Fruit fly (Drosophila melanogaster): ENCODE data around the gene CG45122.

Gene CG45122

dm6 chr3R:12997550-12998233 lies 46.3 kb upstream of the CG45122 start, which contains the start of the genes CG17327, CG44194 and CG7518 (continued):
- no peak for TF ChIP-seq H2.0 (GFP tag; IDR thresholded peaks at IDR 0.05)
- TF ChIP-seq CG3838 (GFP tag; optimal IDR thresholded peaks at IDR 0.05) = no peak
- no peak for TF ChIP-seq Dip2 (GFP tag; IDR thresholded peaks at IDR 0.05)
- TF ChIP-seq CG9817 (tag; optimal IDR thresholded peaks at IDR 0.05) = no peak
- TF ChIP-seq Med (GFP tag) = peak; percentile 65
- TF ChIP-seq dati (GFP tag; IDR thresholded peaks at IDR 0.05) = no peak
- no peak for TF ChIP-seq pan (optimal IDR thresholded peaks at IDR 0.05)
- TF ChIP-seq pan (GFP tag; optimal IDR thresholded peaks at IDR 0.05 in 1 of 2, IDR thresholded peaks at IDR 0.05 in 1 of 2) = no peak
- TF ChIP-seq bab2 (GFP tag; optimal IDR thresholded peaks at IDR 0.05) = peak; percentile 39
- no peak for TF ChIP-seq Dbx (GFP tag; IDR thresholded peaks at IDR 0.05)
- TF ChIP-seq cg (GFP tag; optimal IDR thresholded peaks at IDR 0.05) = no peak
- TF ChIP-seq tap (tag; optimal IDR thresholded peaks at IDR 0.05) = no peak
- peak; percentile 80 for TF ChIP-seq CG14710 (tag; optimal IDR thresholded peaks at IDR 0.05)
- no peak for TF ChIP-seq run (tag; optimal IDR thresholded peaks at IDR 0.05)
- no peak for TF ChIP-seq kni (GFP tag; optimal IDR thresholded peaks at IDR 0.05)
- no peak for TF ChIP-seq fd102C (GFP tag; optimal IDR thresholded peaks at IDR 0.05)
- no peak for TF ChIP-seq fd3F (GFP tag; optimal IDR thresholded peaks at IDR 0.05)
- no peak for TF ChIP-seq CG2129 (GFP tag; IDR thresholded peaks at IDR 0.05; ENCODE audit: partially characterized antibody)
- peak; percentile 18 for TF ChIP-seq tin (GFP tag; optimal IDR thresholded peaks at IDR 0.05)
- no peak for TF ChIP-seq kay (GFP tag; optimal IDR thresholded peaks at IDR 0.05)
- TF ChIP-seq CG4820 (GFP tag; optimal IDR thresholded peaks at IDR 0.05) = no peak
- TF ChIP-seq cwo (GFP tag; optimal IDR thresholded peaks at IDR 0.05) = no peak
- no peak for TF ChIP-seq ap (GFP tag; IDR thresholded peaks at IDR 0.05)
- TF ChIP-seq CG4707 (GFP tag; optimal IDR thresholded peaks at IDR 0.05) = no peak
- TF ChIP-seq Hmr (GFP tag; optimal IDR thresholded peaks at IDR 0.05) = no peak
- TF ChIP-seq gt (GFP tag; IDR thresholded peaks at IDR 0.05) = no peak
- TF ChIP-seq Fer1 (GFP tag; optimal IDR thresholded peaks at IDR 0.05) = no peak
- TF ChIP-seq CG12104 (GFP tag; optimal IDR thresholded peaks at IDR 0.05) = peak; percentile 24
- TF ChIP-seq CG11456 (GFP tag; IDR thresholded peaks at IDR 0.05) = peak; percentile 25; the same call in 2 of the 3 replicates
- no peak for TF ChIP-seq CoRest (tag; optimal IDR thresholded peaks at IDR 0.05)
- TF ChIP-seq CG11560 (tag; IDR thresholded peaks at IDR 0.05) = no peak
- TF ChIP-seq Ptx1 (GFP tag; IDR thresholded peaks at IDR 0.05) = peak; percentile 29; the same call in 1 of the 2 replicates
- no peak for TF ChIP-seq Taf1 (GFP tag; IDR thresholded peaks at IDR 0.05)
- no peak for TF ChIP-seq CG3163 (GFP tag; optimal IDR thresholded peaks at IDR 0.05)
- peak; percentile 78 for TF ChIP-seq CG17802 (tag; optimal IDR thresholded peaks at IDR 0.05)
- TF ChIP-seq chm (GFP tag; IDR thresholded peaks at IDR 0.05) = no peak
- no peak for TF ChIP-seq CG2202 (tag; optimal IDR thresholded peaks at IDR 0.05)
- no peak for TF ChIP-seq Hr39 (optimal IDR thresholded peaks at IDR 0.05)
- no peak; the same call in 1 of the 2 replicates for TF ChIP-seq CG6272 (GFP tag; IDR thresholded peaks at IDR 0.05)
- no peak for TF ChIP-seq Spps (tag; optimal IDR thresholded peaks at IDR 0.05)
- peak; percentile 9 for TF ChIP-seq CG8924 (tag; optimal IDR thresholded peaks at IDR 0.05)
- TF ChIP-seq CG6689 (GFP tag; IDR thresholded peaks at IDR 0.05) = no peak
- no peak for TF ChIP-seq ERR (GFP tag; optimal IDR thresholded peaks at IDR 0.05)
- TF ChIP-seq chif (GFP tag; optimal IDR thresholded peaks at IDR 0.05) = peak in 1 of 2 experiments; percentile 7
- TF ChIP-seq luna (GFP tag; optimal IDR thresholded peaks at IDR 0.05) = no peak
- no peak for TF ChIP-seq CG12744 (GFP tag; optimal IDR thresholded peaks at IDR 0.05)
- TF ChIP-seq pzg (GFP tag; optimal IDR thresholded peaks at IDR 0.05) = peak; percentile 73
- TF ChIP-seq Camta (GFP tag; optimal IDR thresholded peaks at IDR 0.05) = peak; percentile 40
- peak; percentile 22 for TF ChIP-seq pho (GFP tag; optimal IDR thresholded peaks at IDR 0.05)
- peak; percentile 32 for TF ChIP-seq CG9727 (GFP tag; optimal IDR thresholded peaks at IDR 0.05)
- TF ChIP-seq CG15073 (GFP tag; optimal IDR thresholded peaks at IDR 0.05) = no peak
